Fruit fly (Drosophila melanogaster) whole organism, adult: ENCODE data around the gene Pbgs.
A peak's percentile ranks its signal among the peaks of the same experiment; 100 is the strongest.

ENCODE experiments used
- CG11617 ChIP-seq: fragments of 200-800 bp; sonication (Bioruptor generic); optimal IDR thresholded peaks from 2 replicates; lab custom pipeline; 2017; ENCODE audit warnings: mild to moderate bottlenecking, missing biosample characterization, missing genetic modification reagents, missing genetic modification characterization
- CG12768 ChIP-seq: fragments of 200-800 bp; sonication (Bioruptor generic); optimal IDR thresholded peaks from 2 replicates; lab custom pipeline; 2017; ENCODE audit warnings: missing biosample characterization, missing genetic modification characterization, mild to moderate bottlenecking, moderate library complexity, missing genetic modification reagents
- CG14711 ChIP-seq: fragments of 200-800 bp; sonication (Bioruptor generic); optimal IDR thresholded peaks from 2 replicates; lab custom pipeline; 2018; ENCODE audit warnings: missing biosample characterization, mild to moderate bottlenecking, missing genetic modification characterization, moderate library complexity
- CG1620 ChIP-seq: fragments of 200-800 bp; sonication (Bioruptor generic); optimal IDR thresholded peaks from 2 replicates; lab custom pipeline; 2016; ENCODE audit warnings: missing biosample characterization, missing genetic modification characterization
- CG33017 ChIP-seq: fragments of 200-800 bp; sonication (Bioruptor generic); optimal IDR thresholded peaks from 2 replicates; lab custom pipeline; 2018; ENCODE audit warnings: missing biosample characterization, mild to moderate bottlenecking, missing genetic modification characterization, moderate library complexity
- CG5204 ChIP-seq: fragments of 200-800 bp; sonication (Bioruptor generic); optimal IDR thresholded peaks from 2 replicates; lab custom pipeline; 2016; ENCODE audit warnings: missing biosample characterization, missing genetic modification characterization
- CG7045 ChIP-seq: fragments of 200-800 bp; sonication (Bioruptor generic); optimal IDR thresholded peaks from 2 replicates; lab custom pipeline; 2017; ENCODE audit warnings: missing biosample characterization, mild to moderate bottlenecking, missing genetic modification characterization
- CG7101 ChIP-seq: fragments of 200-800 bp; sonication (Bioruptor generic); optimal IDR thresholded peaks from 2 replicates; lab custom pipeline; 2018; ENCODE audit warnings: missing biosample characterization, mild to moderate bottlenecking, missing genetic modification characterization, moderate library complexity
- Clk ChIP-seq: fragments of 200-800 bp; sonication (Bioruptor generic); optimal IDR thresholded peaks from 2 replicates; lab custom pipeline; 2017; ENCODE audit warnings: missing biosample characterization, missing genetic modification characterization
- Crg-1 ChIP-seq: fragments of 200-800 bp; sonication (Bioruptor generic); optimal IDR thresholded peaks from 2 replicates; lab custom pipeline; 2016; ENCODE audit warnings: missing biosample characterization, missing genetic modification characterization
- Hr96 ChIP-seq: fragments of 200-800 bp; sonication (Bioruptor generic); optimal IDR thresholded peaks from 2 replicates; lab custom pipeline; 2016; ENCODE audit warnings: missing biosample characterization, missing genetic modification characterization
- Mnt ChIP-seq: fragments of 200-800 bp; sonication (Bioruptor generic); optimal IDR thresholded peaks from 2 replicates; lab custom pipeline; 2016; ENCODE audit warnings: missing biosample characterization, mild to moderate bottlenecking, missing genetic modification characterization
- bab1 ChIP-seq: fragments of 200-800 bp; sonication (Bioruptor generic); optimal IDR thresholded peaks from 3 replicates; lab custom pipeline; 2019; ENCODE audit warnings: missing biosample characterization, mild to moderate bottlenecking, missing genetic modification characterization, moderate library complexity
- cic ChIP-seq: fragments of 200-800 bp; sonication (Bioruptor generic); optimal IDR thresholded peaks from 2 replicates; lab custom pipeline; 2017; ENCODE audit warnings: missing biosample characterization, mild to moderate bottlenecking, missing genetic modification characterization, moderate library complexity
- cnc ChIP-seq, 2 experiments: fragments of >200 bp; optimal IDR thresholded peaks; 2 replicates each; lab custom pipeline; 2017
- kay ChIP-seq: fragments of 200-800 bp; sonication (Bioruptor generic); peaks from one replicate; lab custom pipeline; 2016; ENCODE audit warnings: missing biosample characterization, missing genetic modification characterization, borderline replicate concordance
- ovo ChIP-seq: fragments of 200-800 bp; sonication (Bioruptor generic); optimal IDR thresholded peaks from 2 replicates; lab custom pipeline; 2016; ENCODE audit warnings: missing biosample characterization, missing genetic modification characterization
- pad ChIP-seq: fragments of 200-800 bp; sonication (Bioruptor generic); optimal IDR thresholded peaks from 3 replicates; lab custom pipeline; 2017; ENCODE audit warnings: missing biosample characterization, missing genetic modification characterization, mild to moderate bottlenecking, moderate library complexity, missing genetic modification reagents
- tj ChIP-seq: fragments of 200-800 bp; sonication (Bioruptor generic); optimal IDR thresholded peaks from 3 replicates; lab custom pipeline; 2017; ENCODE audit warnings: missing biosample characterization, mild to moderate bottlenecking, missing genetic modification characterization, moderate library complexity
- toe ChIP-seq: fragments of 200-800 bp; sonication (Bioruptor generic); optimal IDR thresholded peaks from 2 replicates; lab custom pipeline; 2016; ENCODE audit warnings: missing biosample characterization, missing genetic modification characterization

The Pbgs gene

DNA sequence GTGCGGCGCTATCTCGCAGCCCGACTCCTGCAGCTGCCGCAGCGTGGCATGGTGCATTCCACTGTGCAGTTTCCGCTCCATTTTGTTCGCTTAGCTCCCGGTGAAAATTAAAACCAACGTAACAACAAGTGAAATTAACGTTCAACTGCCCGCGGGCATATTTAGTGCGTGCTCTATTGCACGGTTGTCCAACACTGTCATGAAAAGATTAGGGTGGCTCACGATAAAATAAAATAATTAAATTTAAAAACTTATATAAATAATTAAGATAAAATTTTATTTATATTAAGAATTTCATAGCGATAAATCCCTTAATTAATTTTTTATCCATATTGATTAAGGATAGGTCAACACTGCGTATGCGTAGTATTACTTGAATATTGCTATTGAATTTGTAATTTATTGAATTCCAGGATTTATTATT is at the start of gene Pbgs:
Pbgs (minus strand) TSS at position 151 of the 424 bp plus-strand sequence.
- TF ChIP-seq ovo (GFP tag; lab: Kevin White, UChicago): no peak
- peak; percentile 46 for TF ChIP-seq CG33017
- TF ChIP-seq pad (GFP tag; lab: Kevin White, UChicago): peak; percentile 26
- peak; percentile 12 for TF ChIP-seq Mnt (GFP tag; lab: Kevin White, UChicago)
- TF ChIP-seq Crg-1 (GFP tag; lab: Kevin White, UChicago): no peak
- TF ChIP-seq CG11617 (GFP tag; lab: Kevin White, UChicago): peak; percentile 6
- no peak for TF ChIP-seq tj (GFP tag; lab: Kevin White, UChicago)
- peak; percentile 58 for TF ChIP-seq bab1 (GFP tag; lab: Kevin White, UChicago)
- TF ChIP-seq CG7045: no peak
- TF ChIP-seq Clk (GFP tag; lab: Kevin White, UChicago): no peak
- no peak for TF ChIP-seq kay (GFP tag; lab: Kevin White, UChicago)
- TF ChIP-seq cnc (optimal IDR thresholded peaks at IDR 0.05; lab: Kevin White, UChicago): no peak
- no peak for TF ChIP-seq cic
- TF ChIP-seq Hr96 (GFP tag; lab: Kevin White, UChicago): no peak
- TF ChIP-seq CG7101 (tag; lab: Kevin White, UChicago): peak; percentile 52
- TF ChIP-seq CG12768 (GFP tag; lab: Kevin White, UChicago): no peak

DNA sequence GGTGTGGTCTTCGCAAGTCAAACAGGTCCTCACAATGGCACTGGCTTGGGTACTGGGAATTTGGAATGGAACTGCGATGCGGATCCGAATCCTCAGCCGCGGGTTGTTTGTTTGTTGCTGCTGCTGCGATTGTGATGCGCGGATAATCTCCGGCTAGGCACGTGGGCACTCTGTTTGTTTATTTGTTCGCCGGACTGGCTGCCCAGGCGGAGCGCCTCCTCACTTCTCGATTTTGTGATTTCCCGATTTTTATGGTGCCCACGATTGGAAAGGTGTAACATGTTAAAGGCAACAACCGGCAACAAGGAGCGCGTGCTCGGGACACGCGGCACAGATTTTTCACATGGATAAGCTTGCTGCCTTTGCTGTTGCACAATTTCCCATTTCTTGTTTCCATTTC is 48.6 kb upstream of the Pbgs start:
- no peak for TF ChIP-seq CG33017
- no peak for TF ChIP-seq CG7045
- no peak for TF ChIP-seq CG11617 (GFP tag; lab: Kevin White, UChicago)
- no peak for TF ChIP-seq Hr96 (GFP tag; lab: Kevin White, UChicago)
- no peak for TF ChIP-seq cic
- TF ChIP-seq CG1620: no peak

DNA sequence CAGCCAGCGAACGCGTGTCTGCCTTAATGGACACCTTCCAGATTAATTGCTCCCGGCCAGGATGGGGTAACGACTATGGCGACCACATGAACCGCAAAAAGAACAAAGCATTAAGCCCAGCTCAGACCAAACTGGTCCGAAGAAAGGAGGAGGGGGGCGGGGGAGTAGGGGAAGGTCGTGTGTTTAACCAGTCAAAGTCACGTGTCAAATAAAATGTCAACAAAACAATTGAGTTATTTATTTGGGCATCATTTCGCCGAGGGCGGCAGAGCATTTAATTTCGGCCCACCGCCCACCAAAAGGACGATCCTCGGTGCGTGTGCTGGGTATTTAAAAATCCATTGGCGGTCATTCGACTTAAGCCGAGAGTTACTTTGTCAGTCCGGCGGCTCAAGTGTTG is 42.1 kb upstream of the Pbgs start:
- TF ChIP-seq CG11617 (GFP tag; lab: Kevin White, UChicago): no peak
- TF ChIP-seq cnc (optimal IDR thresholded peaks at IDR 0.05; lab: Kevin White, UChicago): no peak
- TF ChIP-seq Clk (GFP tag; lab: Kevin White, UChicago): no peak
- no peak for TF ChIP-seq CG5204
- TF ChIP-seq toe (GFP tag; lab: Kevin White, UChicago): no peak
- no peak for TF ChIP-seq Crg-1 (GFP tag; lab: Kevin White, UChicago)
- no peak for TF ChIP-seq pad (GFP tag; lab: Kevin White, UChicago)
- TF ChIP-seq Mnt (GFP tag; lab: Kevin White, UChicago): no peak
- no peak for TF ChIP-seq CG1620
- no peak for TF ChIP-seq kay (GFP tag; lab: Kevin White, UChicago)
- no peak for TF ChIP-seq Hr96 (GFP tag; lab: Kevin White, UChicago)
- TF ChIP-seq tj (GFP tag; lab: Kevin White, UChicago): no peak
- no peak for TF ChIP-seq CG7101 (tag; lab: Kevin White, UChicago)
- no peak for TF ChIP-seq CG12768 (GFP tag; lab: Kevin White, UChicago)
- no peak for TF ChIP-seq CG14711 (tag; lab: Kevin White, UChicago)
- TF ChIP-seq CG7045: no peak
- no peak for TF ChIP-seq CG33017
- no peak for TF ChIP-seq bab1 (GFP tag; lab: Kevin White, UChicago)
- TF ChIP-seq cic: no peak
- no peak for TF ChIP-seq ovo (GFP tag; lab: Kevin White, UChicago)

DNA sequence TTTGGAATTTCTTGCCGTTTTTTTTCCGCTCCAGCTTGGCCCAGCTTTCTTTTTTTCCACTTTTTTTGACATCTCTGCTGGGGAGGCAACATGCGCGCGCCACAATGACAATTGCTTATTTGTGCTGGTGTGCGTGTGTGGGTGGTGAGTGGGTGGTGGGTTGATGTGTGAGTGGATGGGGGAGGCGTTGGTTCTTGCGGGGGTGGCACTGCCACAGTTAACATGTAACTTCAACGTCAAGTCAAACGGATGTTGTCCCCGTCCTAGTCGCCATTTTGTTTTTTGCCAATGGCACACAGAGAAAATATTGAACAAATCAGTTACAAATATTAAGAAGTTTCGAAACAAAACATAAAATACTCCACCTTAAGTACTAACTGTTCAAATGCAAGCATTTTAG is 39.4 kb upstream of the Pbgs start, which contains the start of gene CG44355:
CG44355 (plus strand) TSS at position 301 of the 400 bp plus-strand sequence.
- TF ChIP-seq cic (no peak), CG7101 (tag; lab: Kevin White, UChicago) (no peak), CG7045 (no peak), bab1 (GFP tag; lab: Kevin White, UChicago) (no peak), Crg-1 (GFP tag; lab: Kevin White, UChicago) (no peak), CG12768 (GFP tag; lab: Kevin White, UChicago) (no peak), CG14711 (tag; lab: Kevin White, UChicago) (no peak), cnc (optimal IDR thresholded peaks at IDR 0.05; lab: Kevin White, UChicago) (no peak), tj (GFP tag; lab: Kevin White, UChicago) (no peak), toe (GFP tag; lab: Kevin White, UChicago) (no peak), CG5204 (no peak), ovo (GFP tag; lab: Kevin White, UChicago) (no peak), Clk (GFP tag; lab: Kevin White, UChicago) (no peak), CG33017 (no peak), CG11617 (GFP tag; lab: Kevin White, UChicago) (no peak), CG1620 (no peak), kay (GFP tag; lab: Kevin White, UChicago) (no peak), Mnt (GFP tag; lab: Kevin White, UChicago) (no peak)

DNA sequence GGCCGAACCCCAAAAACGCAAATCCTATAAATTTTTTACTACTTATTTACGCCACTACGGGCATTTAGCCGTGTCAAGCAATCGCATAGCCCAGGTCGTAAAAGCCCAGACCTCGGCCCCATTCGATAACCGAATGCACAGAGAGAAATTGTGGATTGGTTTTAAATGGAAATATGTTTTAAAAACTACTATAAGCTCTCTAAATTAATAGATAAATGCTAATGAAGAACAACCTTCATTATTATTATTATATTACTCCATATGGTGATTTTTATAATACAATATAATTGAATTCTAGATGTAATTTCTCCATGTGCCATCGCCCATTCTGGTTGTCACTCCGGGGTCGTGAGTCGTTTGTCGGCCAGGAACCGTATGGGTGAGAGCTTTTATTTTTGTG is 34.8 kb upstream of the Pbgs start:
- TF ChIP-seq tj (GFP tag; lab: Kevin White, UChicago) (no peak), pad (GFP tag; lab: Kevin White, UChicago) (no peak), Mnt (GFP tag; lab: Kevin White, UChicago) (no peak), cnc (optimal IDR thresholded peaks at IDR 0.05; lab: Kevin White, UChicago) (no peak), bab1 (GFP tag; lab: Kevin White, UChicago) (no peak), CG5204 (no peak), CG12768 (GFP tag; lab: Kevin White, UChicago) (no peak), CG14711 (tag; lab: Kevin White, UChicago) (no peak), kay (GFP tag; lab: Kevin White, UChicago) (no peak), toe (GFP tag; lab: Kevin White, UChicago) (no peak), cic (no peak), CG33017 (no peak), CG11617 (GFP tag; lab: Kevin White, UChicago) (no peak)

DNA sequence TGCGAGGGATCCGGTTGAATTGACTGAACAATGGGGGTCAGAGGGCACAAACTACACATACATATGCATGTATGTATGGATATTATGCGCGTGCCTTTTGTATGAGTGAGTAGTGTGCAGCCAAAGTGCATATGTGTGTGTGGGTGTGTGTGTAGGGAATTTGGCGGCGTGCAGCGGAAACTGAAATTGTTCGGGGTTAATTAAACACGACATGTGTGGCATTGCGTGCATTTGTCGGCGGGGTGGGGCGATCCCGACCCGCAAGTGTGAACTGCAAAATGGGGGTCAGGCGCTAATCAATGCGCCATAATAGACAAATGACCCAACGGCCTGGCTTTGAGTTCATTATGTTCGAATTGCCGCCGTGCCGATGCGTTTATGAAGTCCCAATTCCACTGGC is 26.9 kb upstream of the Pbgs start:
- no peak for TF ChIP-seq ovo (GFP tag; lab: Kevin White, UChicago)
